Fruit fly (Drosophila melanogaster): ENCODE measurements around the gene tkv.

Gene tkv

dm6 chr2L:5237175-5237753, 33.9 kb downstream of the tkv start (continued):
- TF ChIP-seq CG4820 (GFP tag; optimal IDR thresholded peaks at IDR 0.05) (no peak), CG11723 (GFP tag; optimal IDR thresholded peaks at IDR 0.05) (peak; percentile 24), sd (tag; optimal IDR thresholded peaks at IDR 0.05) (peak; percentile 9), kay (GFP tag; optimal IDR thresholded peaks at IDR 0.05) (no peak), gem (tag; optimal IDR thresholded peaks at IDR 0.05) (no peak), lola (GFP tag; optimal IDR thresholded peaks at IDR 0.05) (no peak), ara (GFP tag; IDR thresholded peaks at IDR 0.05) (no peak), salm (tag; optimal IDR thresholded peaks at IDR 0.05) (no peak), Drgx (GFP tag; IDR thresholded peaks at IDR 0.05) (no peak), CG17612 (GFP tag; IDR thresholded peaks at IDR 0.05) (no peak), schlank (tag; optimal IDR thresholded peaks at IDR 0.05) (no peak), wor (GFP tag; IDR thresholded peaks at IDR 0.05) (no peak), CG30403 (GFP tag; optimal IDR thresholded peaks at IDR 0.05) (no peak), Lpt (GFP tag; optimal IDR thresholded peaks at IDR 0.05) (no peak), CG11456 (GFP tag; IDR thresholded peaks at IDR 0.05) (no peak), NfI (GFP tag; optimal IDR thresholded peaks at IDR 0.05) (no peak), bowl (GFP tag; IDR thresholded peaks at IDR 0.05) (no peak; the same call in 1 of the 2 replicates), Hr3 (GFP tag; optimal IDR thresholded peaks at IDR 0.05) (no peak), dan (GFP tag; IDR thresholded peaks at IDR 0.05) (no peak), CG12659 (GFP tag; optimal IDR thresholded peaks at IDR 0.05) (no peak), dmrt11E (tag; optimal IDR thresholded peaks at IDR 0.05) (no peak), pfk (GFP tag; optimal IDR thresholded peaks at IDR 0.05) (no peak), CG34422 (GFP tag; IDR thresholded peaks at IDR 0.05) (peak; percentile 36; the same call in 1 of the 3 replicates), Hand (GFP tag; optimal IDR thresholded peaks at IDR 0.05) (no peak), E2f1 (GFP tag; IDR thresholded peaks at IDR 0.05) (no peak), ro (GFP tag; IDR thresholded peaks at IDR 0.05) (no peak), Xrp1 (GFP tag; IDR thresholded peaks at IDR 0.05) (peak; percentile 38; the same call in 1 of the 2 replicates), mld (GFP tag; IDR thresholded peaks at IDR 0.05; ENCODE audit: partially characterized antibody) (0 out of 3 replicates have a peak, but pooled peaks have one; percentile 23), CG5953 (GFP tag; IDR thresholded peaks at IDR 0.05) (no peak), hbn (GFP tag; IDR thresholded peaks at IDR 0.05; ENCODE audit: partially characterized antibody) (peak; percentile 78), Dip3 (GFP tag; optimal IDR thresholded peaks at IDR 0.05) (no peak), CG2199 (GFP tag; IDR thresholded peaks at IDR 0.05) (peak; percentile 87), slou (GFP tag; optimal IDR thresholded peaks at IDR 0.05) (no peak), CG11247 (GFP tag; IDR thresholded peaks at IDR 0.05) (no peak), CG15696 (tag; optimal IDR thresholded peaks at IDR 0.05) (no peak), Chrac-16 (GFP tag; optimal IDR thresholded peaks at IDR 0.05) (no peak), CG3847 (GFP tag; IDR thresholded peaks at IDR 0.05) (no peak), CG4404 (GFP tag; IDR thresholded peaks at IDR 0.05) (no peak), Dbx (GFP tag; IDR thresholded peaks at IDR 0.05) (peak; percentile 18; the same call in 1 of the 3 replicates), mam (GFP tag; optimal IDR thresholded peaks at IDR 0.05) (no peak), yki (optimal IDR thresholded peaks at IDR 0.05) (peak; percentile 99), CG1792 (GFP tag; optimal IDR thresholded peaks at IDR 0.05) (no peak), esg (GFP tag; conservative IDR thresholded peaks at IDR 0.05) (no peak), CG1602 (GFP tag; optimal IDR thresholded peaks at IDR 0.05) (no peak), D19B (GFP tag; optimal IDR thresholded peaks at IDR 0.05) (no peak), CG6813 (GFP tag; optimal IDR thresholded peaks at IDR 0.05) (no peak), CG6683 (GFP tag; optimal IDR thresholded peaks at IDR 0.05) (no peak), CG42726 (GFP tag; IDR thresholded peaks at IDR 0.05; ENCODE audit: partially characterized antibody) (no peak), CG3065 (GFP tag; optimal IDR thresholded peaks at IDR 0.05) (no peak), CG10321 (GFP tag; IDR thresholded peaks at IDR 0.05) (no peak), CG15011 (GFP tag; optimal IDR thresholded peaks at IDR 0.05) (no peak)
